Worm (Caenorhabditis elegans) whole organism, L3 larva: ENCODE results near the gene Y62E10A.3.

Source experiments
- ZK546.5 ChIP-seq: sonication (generic microtip); optimal IDR thresholded peaks from 2 replicates; lab custom pipeline; 2017; ENCODE audit warnings: missing biosample characterization, missing genetic modification characterization
- ceh-82 ChIP-seq: fragments of 150-350 bp; optimal IDR thresholded peaks from 2 replicates; lab custom pipeline; 2014; ENCODE audit warnings: missing biosample characterization, missing genetic modification characterization
- fkh-10 ChIP-seq: sonication (generic microtip); optimal IDR thresholded peaks from 2 replicates; lab custom pipeline; 2017; ENCODE audit warnings: missing biosample characterization, missing genetic modification reagents, missing genetic modification characterization
- fos-1 ChIP-seq: fragments of 150-350 bp; optimal IDR thresholded peaks from 2 replicates; lab custom pipeline; 2014; ENCODE audit warnings: missing biosample characterization, missing genetic modification characterization
- mdl-1 ChIP-seq: fragments of 150-350 bp; optimal IDR thresholded peaks from 2 replicates; lab custom pipeline; 2014; ENCODE audit warnings: missing biosample characterization, missing genetic modification characterization
- nhr-11 ChIP-seq: fragments of 150-350 bp; optimal IDR thresholded peaks from 2 replicates; lab custom pipeline; 2014; ENCODE audit warnings: missing biosample characterization, missing genetic modification characterization
- nhr-12 ChIP-seq: fragments of 150-350 bp; optimal IDR thresholded peaks from 2 replicates; lab custom pipeline; 2014; ENCODE audit warnings: missing biosample characterization, missing genetic modification characterization
- nhr-67 ChIP-seq: fragments of 150-350 bp; optimal IDR thresholded peaks from 2 replicates; lab custom pipeline; 2014; ENCODE audit warnings: missing biosample characterization, missing genetic modification characterization
- snpc-4 ChIP-seq: fragments of 150-350 bp; optimal IDR thresholded peaks from 2 replicates; lab custom pipeline; 2014; ENCODE audit warnings: missing biosample characterization, missing genetic modification characterization
- unc-39 ChIP-seq: sonication (generic microtip); optimal IDR thresholded peaks from 4 replicates; lab custom pipeline; 2017; ENCODE audit warnings: missing biosample characterization, missing genetic modification characterization
- unc-62 ChIP-seq: fragments of 150-350 bp; sonication (generic microtip); optimal IDR thresholded peaks from 4 replicates; lab custom pipeline; 2014; ENCODE audit warnings: missing biosample characterization, missing genetic modification reagents, missing genetic modification characterization

- TF ChIP-seq nhr-11 (tag; lab: Kevin White, UChicago) = no peak
- TF ChIP-seq nhr-12 = no peak
- no peak for TF ChIP-seq nhr-67
- TF ChIP-seq fkh-10 (GFP tag; lab: Kevin White, UChicago) = no peak
- no peak for TF ChIP-seq ceh-82 (tag; lab: Kevin White, UChicago)
- no peak for TF ChIP-seq unc-39 (tag; lab: Kevin White, UChicago)
- TF ChIP-seq ZK546.5 (tag; lab: Kevin White, UChicago) = no peak
- TF ChIP-seq mdl-1 (tag; lab: Kevin White, UChicago) = no peak
- TF ChIP-seq unc-62 (GFP tag; lab: Kevin White, UChicago) = no peak
- TF ChIP-seq fos-1 (tag; lab: Kevin White, UChicago) = no peak
- TF ChIP-seq snpc-4 = no peak
Measured at ce11 chrIV:13388779-13389178, 28.7 kb upstream of the Y62E10A.3 start.
